Worm (Caenorhabditis elegans) whole organism, L1 larva: ENCODE measurements around the gene mrpl-46.

Experiments
- ama-1 ChIP-seq: fragments of 150-350 bp; optimal IDR thresholded peaks from 2 replicates; lab custom pipeline; 2014
- efl-3 ChIP-seq: fragments of 200-800 bp; sonication (Bioruptor generic); optimal IDR thresholded peaks from 2 replicates; lab custom pipeline; 2018; ENCODE audit warnings: mild to moderate bottlenecking, missing genetic modification characterization, missing compliant biosample characterization
- hlh-17 ChIP-seq: fragments of 200-800 bp; sonication (Bioruptor generic); optimal IDR thresholded peaks from 2 replicates; lab custom pipeline; 2018; ENCODE audit warnings: missing genetic modification characterization, mild to moderate bottlenecking, missing compliant biosample characterization, moderate library complexity, borderline replicate concordance
- hpl-2 ChIP-seq: fragments of 150-350 bp; optimal IDR thresholded peaks from 2 replicates; lab custom pipeline; 2014; ENCODE audit warnings: missing biosample characterization, missing genetic modification reagents, missing genetic modification characterization
- lin-15B ChIP-seq: fragments of 150-350 bp; sonication (generic microtip); optimal IDR thresholded peaks from 3 replicates; lab custom pipeline; 2014; ENCODE audit warnings: missing biosample characterization, missing genetic modification characterization
- lir-3 ChIP-seq: sonication (generic microtip); optimal IDR thresholded peaks from 2 replicates; lab custom pipeline; 2016; ENCODE audit warnings: mild to moderate bottlenecking, missing genetic modification characterization, moderate library complexity, missing compliant biosample characterization; ENCODE audit not compliant: poor library complexity
- nhr-11 ChIP-seq: fragments of 150-350 bp; optimal IDR thresholded peaks from 2 replicates; lab custom pipeline; 2014; ENCODE audit warnings: missing biosample characterization, missing genetic modification characterization
- nhr-28 ChIP-seq: fragments of 150-350 bp; optimal IDR thresholded peaks from 2 replicates; lab custom pipeline; 2014; ENCODE audit warnings: missing biosample characterization, missing genetic modification characterization
- nhr-77 ChIP-seq: fragments of 150-350 bp; optimal IDR thresholded peaks from 2 replicates; lab custom pipeline; 2014; ENCODE audit warnings: missing biosample characterization, missing genetic modification characterization
- unc-62 ChIP-seq: fragments of 150-350 bp; optimal IDR thresholded peaks from 2 replicates; lab custom pipeline; 2014; ENCODE audit warnings: missing biosample characterization, missing genetic modification reagents, missing genetic modification characterization
- unc-98 ChIP-seq: fragments of 200-800 bp; sonication (Bioruptor generic); IDR thresholded peaks from 2 replicates; pipeline ENCODE4 v1.3.6; 2022; ENCODE audit warnings: missing genetic modification characterization, missing compliant biosample characterization
- zag-1 ChIP-seq: fragments of 150-350 bp; optimal IDR thresholded peaks from 2 replicates; lab custom pipeline; 2014; ENCODE audit warnings: missing biosample characterization, missing genetic modification characterization
- ztf-4 ChIP-seq: fragments of 150-350 bp; optimal IDR thresholded peaks from 2 replicates; lab custom pipeline; 2014; ENCODE audit warnings: missing biosample characterization, missing genetic modification characterization

ce11 chrIV:805693-806092, 5.1 kb downstream of the mrpl-46 start:
- no peak for TF ChIP-seq efl-3 (GFP tag; lab: Kevin White, UChicago)
- no peak for TF ChIP-seq unc-62
- no peak for TF ChIP-seq hpl-2 (GFP tag; lab: Kevin White, UChicago)
- TF ChIP-seq unc-98 (GFP tag; lab: Robert Waterston, UW): no peak
- no peak for TF ChIP-seq lin-15B (tag; lab: Kevin White, UChicago)
- TF ChIP-seq nhr-28 (tag; lab: Kevin White, UChicago): no peak
- no peak for TF ChIP-seq lir-3 (tag; lab: Kevin White, UChicago)
- no peak for TF ChIP-seq ztf-4 (tag; lab: Kevin White, UChicago)
- no peak for TF ChIP-seq zag-1 (tag; lab: Kevin White, UChicago)
- no peak for TF ChIP-seq hlh-17 (GFP tag; lab: Kevin White, UChicago)
- TF ChIP-seq nhr-77 (tag; lab: Kevin White, UChicago): no peak
- no peak for TF ChIP-seq ama-1 (lab: Kevin White, UChicago)
- TF ChIP-seq nhr-11: no peak
